Fruit fly (Drosophila melanogaster): ENCODE measurements around the gene CG17292.
A peak's percentile ranks its signal among the peaks of the same experiment; 100 is the strongest.

The CG17292 gene

dm6 chr2L:8362273-8362954 is 7.8 kb upstream of the CG17292 start, which contains the start of gene CG7627 (continued):
- TF ChIP-seq toy (GFP tag; IDR thresholded peaks at IDR 0.05) (peak; percentile 54; the same call in 1 of the 2 replicates), ap (GFP tag; IDR thresholded peaks at IDR 0.05) (0 out of 2 replicates have a peak, but pooled peaks have one; percentile 51), CG17568 (GFP tag; optimal IDR thresholded peaks at IDR 0.05) (peak; percentile 45), CG2129 (GFP tag; IDR thresholded peaks at IDR 0.05; ENCODE audit: partially characterized antibody) (no peak), cas (GFP tag; IDR thresholded peaks at IDR 0.05) (peak; percentile 44; the same call in 1 of the 2 replicates), CG2712 (tag; optimal IDR thresholded peaks at IDR 0.05) (peak; percentile 79), Max (GFP tag; optimal IDR thresholded peaks at IDR 0.05) (peak; percentile 47), CG7372 (GFP tag; IDR thresholded peaks at IDR 0.05) (peak; percentile 75), ftz-f1 (GFP tag; optimal IDR thresholded peaks at IDR 0.05) (no peak), oc (tag; optimal IDR thresholded peaks at IDR 0.05) (no peak), Camta (GFP tag; optimal IDR thresholded peaks at IDR 0.05) (peak; percentile 47), H2.0 (GFP tag; IDR thresholded peaks at IDR 0.05) (peak; percentile 66), mirr (GFP tag; optimal IDR thresholded peaks at IDR 0.05) (no peak), esg (GFP tag; conservative IDR thresholded peaks at IDR 0.05) (peak; percentile 77), dm (GFP tag; optimal IDR thresholded peaks at IDR 0.05) (peak; percentile 52), D (optimal IDR thresholded peaks at IDR 0.05) (no peak), D (GFP tag; optimal IDR thresholded peaks at IDR 0.05) (peak; percentile 51), gcm (GFP tag; optimal IDR thresholded peaks at IDR 0.05) (peak; percentile 48), ase (GFP tag; IDR thresholded peaks at IDR 0.05) (peak; percentile 64; the same call in 2 of the 3 replicates), Sry-β (GFP tag; optimal IDR thresholded peaks at IDR 0.05) (no peak), eve (GFP tag; optimal IDR thresholded peaks at IDR 0.05) (peak in 1 of 2 experiments; percentile 82), Deaf1 (tag; optimal IDR thresholded peaks at IDR 0.05) (peak; percentile 97), TFAM (GFP tag; optimal IDR thresholded peaks at IDR 0.05) (no peak)

- TF ChIP-seq sug (tag; optimal IDR thresholded peaks at IDR 0.05) = peak; percentile 77
- no peak for TF ChIP-seq CG32767 (GFP tag; IDR thresholded peaks at IDR 0.05)
- no peak for TF ChIP-seq br (optimal IDR thresholded peaks at IDR 0.05)
- TF ChIP-seq insv (GFP tag; optimal IDR thresholded peaks at IDR 0.05) = peak in 1 of 2 experiments; percentile 67
- peak; percentile 37 for TF ChIP-seq Med (GFP tag)
- peak; percentile 63 for TF ChIP-seq Elba2 (GFP tag; optimal IDR thresholded peaks at IDR 0.05)
- TF ChIP-seq exex (tag; optimal IDR thresholded peaks at IDR 0.05) = peak; percentile 5
- TF ChIP-seq CG3995 (GFP tag; optimal IDR thresholded peaks at IDR 0.05) = no peak
- TF ChIP-seq hkb (optimal IDR thresholded peaks at IDR 0.05) = no peak
- no peak for TF ChIP-seq hkb (GFP tag; IDR thresholded peaks at IDR 0.05)
- TF ChIP-seq CG34422 (GFP tag; IDR thresholded peaks at IDR 0.05) = no peak
- 0 out of 2 replicates have a peak, but pooled peaks have one; percentile 9 for TF ChIP-seq CG8765 (GFP tag; IDR thresholded peaks at IDR 0.05)
These were observed 7.3 kb upstream of the CG17292 start for dm6 chr2L:8362955-8363285.

- no peak for TF ChIP-seq CG10274 (GFP tag; optimal IDR thresholded peaks at IDR 0.05)
- peak; percentile 67 for TF ChIP-seq nmo (GFP tag; optimal IDR thresholded peaks at IDR 0.05)
- TF ChIP-seq zfh2 (GFP tag; optimal IDR thresholded peaks at IDR 0.05) = no peak
- no peak for TF ChIP-seq hth (optimal IDR thresholded peaks at IDR 0.05)
- no peak for TF ChIP-seq Nf-YA (GFP tag; IDR thresholded peaks at IDR 0.05)
- TF ChIP-seq gfzf (GFP tag; optimal IDR thresholded peaks at IDR 0.05) = peak; percentile 85
- peak; percentile 26 for TF ChIP-seq CG2678 (tag; optimal IDR thresholded peaks at IDR 0.05)
- no peak for TF ChIP-seq trh (GFP tag; optimal IDR thresholded peaks at IDR 0.05)
- TF ChIP-seq jigr1 (GFP tag; IDR thresholded peaks at IDR 0.05) = no peak
- no peak for TF ChIP-seq CG14667 (GFP tag; IDR thresholded peaks at IDR 0.05)
- TF ChIP-seq Chrac-16 (GFP tag; optimal IDR thresholded peaks at IDR 0.05) = no peak
- TF ChIP-seq Meics (GFP tag; optimal IDR thresholded peaks at IDR 0.05) = peak; percentile 31
- no peak for TF ChIP-seq Six4 (GFP tag; optimal IDR thresholded peaks at IDR 0.05)
- TF ChIP-seq Nf-YC (tag; optimal IDR thresholded peaks at IDR 0.05) = peak; percentile 60
These were observed 6.0 kb upstream of the CG17292 start, which contains the start of the genes RpS13 and CSN8 for dm6 chr2L:8364006-8364956. TSS of gene RpS13 (minus strand) at chr2L:8364662. TSS of gene CSN8 (plus strand) at chr2L:8364855.
